Fruit fly (Drosophila melanogaster): ENCODE data around the gene CG8419.

CG8419 gene

dm6 chr2L:8239032-8239650 lies 33.2 kb downstream of the CG8419 start:
- TF ChIP-seq OdsH (GFP tag; optimal IDR thresholded peaks at IDR 0.05) = peak; percentile 27
- TF ChIP-seq h (GFP tag; optimal IDR thresholded peaks at IDR 0.05) = peak; percentile 24
- no peak for TF ChIP-seq Jra (GFP tag; optimal IDR thresholded peaks at IDR 0.05)

dm6 chr2L:8239712-8240245 lies 33.8 kb downstream of the CG8419 start, which contains the start of gene Pvr:
TSS of gene Pvr (minus strand) at chr2L:8239878.
- TF ChIP-seq rgr (GFP tag; optimal IDR thresholded peaks at IDR 0.05) = no peak
- peak; percentile 68 for TF ChIP-seq brk (GFP tag; optimal IDR thresholded peaks at IDR 0.05)
- TF ChIP-seq CG9705 (GFP tag; optimal IDR thresholded peaks at IDR 0.05) = no peak
- no peak for TF ChIP-seq Abd-B (GFP tag; optimal IDR thresholded peaks at IDR 0.05)
- peak; percentile 88 for TF ChIP-seq Myc (optimal IDR thresholded peaks at IDR 0.05)
- TF ChIP-seq GATAd (GFP tag; optimal IDR thresholded peaks at IDR 0.05) = no peak
- no peak for TF ChIP-seq lola (GFP tag; optimal IDR thresholded peaks at IDR 0.05)
- peak; percentile 42 for TF ChIP-seq sage (GFP tag; optimal IDR thresholded peaks at IDR 0.05)
- TF ChIP-seq jim (GFP tag; optimal IDR thresholded peaks at IDR 0.05) = peak; percentile 30
- TF ChIP-seq Rel (GFP tag; optimal IDR thresholded peaks at IDR 0.05) = no peak
- no peak for TF ChIP-seq Rel (tag; optimal IDR thresholded peaks at IDR 0.05)
- no peak for TF ChIP-seq pan (optimal IDR thresholded peaks at IDR 0.05)
- no peak for TF ChIP-seq dl (GFP tag; optimal IDR thresholded peaks at IDR 0.05; ENCODE audit: insufficient read depth in 1 of 2, partially characterized antibody in 2 of 2)
- no peak for TF ChIP-seq Dfd (GFP tag; optimal IDR thresholded peaks at IDR 0.05)
- TF ChIP-seq HLH106 (tag; optimal IDR thresholded peaks at IDR 0.05) = no peak
- no peak for TF ChIP-seq psq (GFP tag; optimal IDR thresholded peaks at IDR 0.05)
- TF ChIP-seq Sp1 (GFP tag; optimal IDR thresholded peaks at IDR 0.05) = no peak
- TF ChIP-seq tai (GFP tag; optimal IDR thresholded peaks at IDR 0.05) = peak; percentile 19
- TF ChIP-seq Hnf4 (GFP tag; optimal IDR thresholded peaks at IDR 0.05) = no peak
- no peak for TF ChIP-seq N (GFP tag; optimal IDR thresholded peaks at IDR 0.05)
- TF ChIP-seq Mio (GFP tag; optimal IDR thresholded peaks at IDR 0.05) = no peak
- peak; percentile 15 for TF ChIP-seq CrebA (GFP tag; optimal IDR thresholded peaks at IDR 0.05; ENCODE audit: borderline replicate concordance)
- TF ChIP-seq OdsH (GFP tag; optimal IDR thresholded peaks at IDR 0.05) = no peak
- TF ChIP-seq usp (GFP tag; optimal IDR thresholded peaks at IDR 0.05) = no peak
- no peak for TF ChIP-seq CG32264 (GFP tag; optimal IDR thresholded peaks at IDR 0.05)
- no peak for TF ChIP-seq sv (GFP tag; optimal IDR thresholded peaks at IDR 0.05)
- peak; percentile 46 for TF ChIP-seq Hr83 (GFP tag; optimal IDR thresholded peaks at IDR 0.05; ENCODE audit: poor library complexity, severe bottlenecking)
- no peak for TF ChIP-seq br (GFP tag; optimal IDR thresholded peaks at IDR 0.05)
- no peak for TF ChIP-seq fru (GFP tag; optimal IDR thresholded peaks at IDR 0.05)
- TF ChIP-seq ey (GFP tag; optimal IDR thresholded peaks at IDR 0.05) = no peak
- peak; percentile 18 for TF ChIP-seq h (GFP tag; optimal IDR thresholded peaks at IDR 0.05)
- no peak for TF ChIP-seq dsf (GFP tag; optimal IDR thresholded peaks at IDR 0.05; ENCODE audit: borderline replicate concordance)
- TF ChIP-seq Dif (GFP tag; optimal IDR thresholded peaks at IDR 0.05; ENCODE audit: partially characterized antibody) = no peak
- TF ChIP-seq woc (GFP tag; optimal IDR thresholded peaks at IDR 0.05) = no peak
- TF ChIP-seq dmrt93B (GFP tag; optimal IDR thresholded peaks at IDR 0.05) = no peak

dm6 chr2L:8241700-8242099 lies 35.7 kb downstream of the CG8419 start, which contains the start of gene Spn28F:
TSS of gene Spn28F (minus strand) at chr2L:8241800.
- TF ChIP-seq sv (GFP tag; optimal IDR thresholded peaks at IDR 0.05) (no peak), dmrt93B (GFP tag; optimal IDR thresholded peaks at IDR 0.05) (no peak), Dif (GFP tag; optimal IDR thresholded peaks at IDR 0.05; ENCODE audit: partially characterized antibody) (no peak), CG32264 (GFP tag; optimal IDR thresholded peaks at IDR 0.05) (no peak), Mio (GFP tag; optimal IDR thresholded peaks at IDR 0.05) (no peak)

dm6 chr2L:8242186-8242585 lies 36.2 kb downstream of the CG8419 start, which contains the start of gene CG14277:
TSS of gene CG14277 (plus strand) at chr2L:8242486.
- TF ChIP-seq Jra (GFP tag; optimal IDR thresholded peaks at IDR 0.05) (no peak), brk (GFP tag; optimal IDR thresholded peaks at IDR 0.05) (no peak), jim (GFP tag; optimal IDR thresholded peaks at IDR 0.05) (no peak), Mio (GFP tag; optimal IDR thresholded peaks at IDR 0.05) (no peak), rgr (GFP tag; optimal IDR thresholded peaks at IDR 0.05) (no peak), foxo (GFP tag; optimal IDR thresholded peaks at IDR 0.05) (no peak), Hr83 (GFP tag; optimal IDR thresholded peaks at IDR 0.05; ENCODE audit: poor library complexity, severe bottlenecking) (no peak), dsf (GFP tag; optimal IDR thresholded peaks at IDR 0.05; ENCODE audit: borderline replicate concordance) (no peak), sage (GFP tag; optimal IDR thresholded peaks at IDR 0.05) (no peak)

Data from whole organism, wandering third instar larva.